Fruit fly (Drosophila melanogaster): ENCODE measurements around the gene CG45494.

dm6 chrX:19960881-19961347, 7.5 kb upstream of the CG45494 start, which contains the start of gene Nep3:
- TF ChIP-seq salr (GFP tag; optimal IDR thresholded peaks at IDR 0.05) (no peak), Sox15 (GFP tag; optimal IDR thresholded peaks at IDR 0.05) (no peak), fkh (GFP tag; optimal IDR thresholded peaks at IDR 0.05) (no peak), spab (GFP tag; optimal IDR thresholded peaks at IDR 0.05) (no peak), CG11902 (GFP tag; optimal IDR thresholded peaks at IDR 0.05) (no peak), cyc (GFP tag; optimal IDR thresholded peaks at IDR 0.05) (no peak)

Measured in whole organism, prepupa.